Worm (Caenorhabditis elegans) whole organism, mixed stage, embryonic: ENCODE data around the gene grl-14.
A peak's percentile ranks its signal among the peaks of the same experiment; 100 is the strongest.

Experiments used
- M03D4.4 ChIP-seq: sonication (generic microtip); optimal IDR thresholded peaks from 2 replicates; lab custom pipeline; 2017; ENCODE audit warnings: mild to moderate bottlenecking, missing genetic modification characterization, missing compliant biosample characterization
- bed-3 ChIP-seq: fragments of 200-800 bp; sonication (Bioruptor generic); optimal IDR thresholded peaks from 3 replicates; lab custom pipeline; 2018; ENCODE audit warnings: mild to moderate bottlenecking, missing genetic modification characterization, moderate library complexity, missing compliant biosample characterization
- blmp-1 ChIP-seq: fragments of 150-350 bp; optimal IDR thresholded peaks from 2 replicates; lab custom pipeline; 2014; ENCODE audit warnings: missing biosample characterization, missing genetic modification characterization
- ceh-39 ChIP-seq: fragments of 150-350 bp; optimal IDR thresholded peaks from 2 replicates; lab custom pipeline; 2014; ENCODE audit warnings: missing biosample characterization, missing genetic modification characterization
- ceh-43 ChIP-seq: fragments of 200-800 bp; sonication (Bioruptor generic); optimal IDR thresholded peaks from 2 replicates; lab custom pipeline; 2018; ENCODE audit warnings: mild to moderate bottlenecking, missing genetic modification characterization, moderate library complexity, missing compliant biosample characterization
- ceh-83 ChIP-seq: fragments of 200-800 bp; sonication (Bioruptor generic); optimal IDR thresholded peaks from 2 replicates; lab custom pipeline; 2018; ENCODE audit warnings: mild to moderate bottlenecking, missing genetic modification characterization, missing compliant biosample characterization
- ces-1 ChIP-seq: fragments of 150-350 bp; optimal IDR thresholded peaks from 2 replicates; lab custom pipeline; 2014; ENCODE audit warnings: missing biosample characterization, missing genetic modification reagents, missing genetic modification characterization
- cnd-1 ChIP-seq: fragments of 200-800 bp; sonication (Bioruptor generic); optimal IDR thresholded peaks from 2 replicates; lab custom pipeline; 2018; ENCODE audit warnings: mild to moderate bottlenecking, missing genetic modification characterization, missing compliant biosample characterization
- drap-1 ChIP-seq: fragments of 200-800 bp; sonication (Bioruptor generic); optimal IDR thresholded peaks from 3 replicates; lab custom pipeline; 2018; ENCODE audit warnings: mild to moderate bottlenecking, missing genetic modification characterization, missing compliant biosample characterization
- elt-1 ChIP-seq: sonication (generic microtip); optimal IDR thresholded peaks from 2 replicates; lab custom pipeline; 2017; ENCODE audit warnings: missing genetic modification characterization, mild to moderate bottlenecking, missing compliant biosample characterization, antibody characterized with exemption, moderate library complexity, borderline replicate concordance; ENCODE audit not compliant: insufficient read depth
- elt-3 ChIP-seq: fragments of 150-350 bp; optimal IDR thresholded peaks from 2 replicates; lab custom pipeline; 2014; ENCODE audit warnings: missing biosample characterization, missing genetic modification characterization
- flh-1 ChIP-seq: fragments of 200-800 bp; sonication (Bioruptor generic); optimal IDR thresholded peaks from 2 replicates; lab custom pipeline; 2018; ENCODE audit warnings: mild to moderate bottlenecking, missing genetic modification characterization, moderate library complexity, missing compliant biosample characterization
- ham-2 ChIP-seq: fragments of 200-800 bp; sonication (Bioruptor generic); optimal IDR thresholded peaks from 2 replicates; lab custom pipeline; 2018; ENCODE audit warnings: mild to moderate bottlenecking, missing genetic modification characterization, missing compliant biosample characterization
- hlh-1 ChIP-seq: fragments of 150-350 bp; optimal IDR thresholded peaks from 2 replicates; lab custom pipeline; 2014; ENCODE audit warnings: missing biosample characterization, missing genetic modification reagents, missing genetic modification characterization
- lin-32 ChIP-seq: fragments of 200-800 bp; sonication (Bioruptor generic); optimal IDR thresholded peaks from 2 replicates; lab custom pipeline; 2018; ENCODE audit warnings: mild to moderate bottlenecking, missing genetic modification characterization, missing compliant biosample characterization
- mab-5 ChIP-seq: fragments of 150-350 bp; optimal IDR thresholded peaks from 2 replicates; lab custom pipeline; 2014; ENCODE audit warnings: missing biosample characterization, missing genetic modification characterization
- mep-1 ChIP-seq: fragments of 150-350 bp; optimal IDR thresholded peaks from 2 replicates; lab custom pipeline; 2017; ENCODE audit warnings: missing biosample characterization, missing genetic modification reagents, missing genetic modification characterization, inconsistent platforms
- mls-2 ChIP-seq: sonication (generic microtip); optimal IDR thresholded peaks from 2 replicates; lab custom pipeline; 2016; ENCODE audit warnings: mild to moderate bottlenecking, missing genetic modification characterization, moderate library complexity, missing compliant biosample characterization
- nhr-12 ChIP-seq: fragments of 150-350 bp; optimal IDR thresholded peaks from 2 replicates; lab custom pipeline; 2014; ENCODE audit warnings: missing biosample characterization, missing genetic modification characterization
- nhr-2 ChIP-seq: fragments of 150-350 bp; optimal IDR thresholded peaks from 2 replicates; lab custom pipeline; 2014; ENCODE audit warnings: missing biosample characterization, missing genetic modification characterization
- nhr-28 ChIP-seq: fragments of 150-350 bp; optimal IDR thresholded peaks from 2 replicates; lab custom pipeline; 2014; ENCODE audit warnings: missing biosample characterization, missing genetic modification characterization
- pha-4 ChIP-seq: fragments of 150-350 bp; optimal IDR thresholded peaks from 2 replicates; lab custom pipeline; 2018; ENCODE audit warnings: missing biosample characterization, missing genetic modification reagents, missing genetic modification characterization
- sem-2 ChIP-seq: fragments of 200-800 bp; sonication (Bioruptor generic); optimal IDR thresholded peaks from 2 replicates; lab custom pipeline; 2018; ENCODE audit warnings: mild to moderate bottlenecking, missing genetic modification characterization, missing compliant biosample characterization
- snpc-4 ChIP-seq: fragments of 150-350 bp; optimal IDR thresholded peaks from 2 replicates; lab custom pipeline; 2014; ENCODE audit warnings: missing biosample characterization, missing genetic modification characterization
- sptf-1 ChIP-seq: sonication (generic microtip); optimal IDR thresholded peaks from 2 replicates; lab custom pipeline; 2017; ENCODE audit warnings: mild to moderate bottlenecking, missing genetic modification characterization, moderate library complexity, missing compliant biosample characterization
- tbx-8 ChIP-seq: fragments of 200-800 bp; sonication (Bioruptor generic); optimal IDR thresholded peaks from 2 replicates; lab custom pipeline; 2018; ENCODE audit warnings: mild to moderate bottlenecking, missing genetic modification characterization, moderate library complexity, missing compliant biosample characterization
- unc-120 ChIP-seq: sonication (generic microtip); optimal IDR thresholded peaks from 2 replicates; lab custom pipeline; 2017; ENCODE audit warnings: missing genetic modification characterization, missing compliant biosample characterization; ENCODE audit not compliant: poor library complexity, severe bottlenecking
- unc-62 ChIP-seq: fragments of 150-350 bp; optimal IDR thresholded peaks from 2 replicates; lab custom pipeline; 2014; ENCODE audit warnings: missing biosample characterization, missing genetic modification reagents, missing genetic modification characterization
- zip-8 ChIP-seq: fragments of 150-350 bp; optimal IDR thresholded peaks from 2 replicates; lab custom pipeline; 2014; ENCODE audit warnings: missing biosample characterization, missing genetic modification characterization
- ztf-11 ChIP-seq: fragments of 150-350 bp; optimal IDR thresholded peaks from 2 replicates; lab custom pipeline; 2014; ENCODE audit warnings: missing biosample characterization, missing genetic modification characterization

The grl-14 gene

DNA sequence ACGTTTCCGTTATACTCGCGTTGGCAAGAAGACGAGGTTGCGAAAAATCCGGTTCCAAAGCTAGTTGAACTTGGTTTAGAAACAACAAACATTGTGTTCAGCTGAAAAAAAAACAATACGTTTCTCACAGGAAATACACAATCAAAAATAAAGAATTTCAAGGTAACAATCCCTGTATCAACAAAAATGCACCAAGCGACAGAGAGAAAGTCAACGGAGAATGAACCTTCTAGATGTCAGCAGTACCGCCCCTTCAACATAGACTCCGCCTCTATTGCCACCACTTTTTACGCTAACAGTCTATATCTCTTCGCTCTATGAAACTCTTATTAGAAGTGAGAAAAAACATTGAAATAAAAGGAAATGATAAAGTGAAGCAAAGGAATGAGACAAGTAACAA is 43.0 kb downstream of the grl-14 start, which contains the start of gene F31D4.8:
F31D4.8 (minus strand) TSS at position 101 of the 400 bp plus-strand sequence.
- TF ChIP-seq ceh-83 (GFP tag; lab: Kevin White, UChicago) (no peak), mep-1 (no peak), nhr-28 (tag; lab: Kevin White, UChicago) (no peak), nhr-2 (tag; lab: Kevin White, UChicago) (no peak), M03D4.4 (tag; lab: Kevin White, UChicago) (no peak), pha-4 (no peak), unc-120 (no peak), ceh-39 (no peak), ham-2 (no peak), unc-62 (GFP tag; lab: Kevin White, UChicago) (no peak), elt-1 (no peak), sem-2 (GFP tag; lab: Kevin White, UChicago) (no peak)

DNA sequence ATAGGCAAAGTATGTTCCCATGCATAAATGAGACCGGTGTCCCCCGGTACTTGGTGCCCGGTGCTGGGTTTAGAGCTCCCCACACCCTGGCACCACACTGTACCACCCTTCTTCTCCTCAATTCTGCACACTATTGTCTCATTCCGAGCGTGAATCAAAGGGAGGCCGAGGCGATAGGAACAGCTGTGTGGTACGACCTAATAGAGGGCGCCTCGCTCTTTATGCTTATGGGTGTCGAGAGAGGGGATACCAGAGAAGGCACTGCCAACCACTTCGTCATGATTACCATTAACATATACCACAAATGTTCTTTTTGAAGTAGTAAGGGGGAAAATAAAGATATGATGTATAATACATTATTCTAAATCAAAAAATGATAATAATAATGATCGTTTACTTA is 45.3 kb downstream of the grl-14 start:
- TF ChIP-seq pha-4 (no peak), nhr-28 (tag; lab: Kevin White, UChicago) (no peak), bed-3 (GFP tag; lab: Kevin White, UChicago) (no peak), flh-1 (GFP tag; lab: Kevin White, UChicago) (no peak), ceh-43 (GFP tag; lab: Kevin White, UChicago) (no peak)

- TF ChIP-seq zip-8 (no peak), elt-3 (tag; lab: Kevin White, UChicago) (no peak), ceh-43 (GFP tag; lab: Kevin White, UChicago) (no peak), tbx-8 (GFP tag; lab: Kevin White, UChicago) (no peak), mls-2 (tag; lab: Kevin White, UChicago) (no peak), drap-1 (no peak), mep-1 (no peak), sem-2 (GFP tag; lab: Kevin White, UChicago) (no peak), unc-120 (no peak), elt-1 (no peak), nhr-28 (tag; lab: Kevin White, UChicago) (no peak), ham-2 (no peak), hlh-1 (no peak), lin-32 (GFP tag; lab: Kevin White, UChicago) (no peak), sptf-1 (no peak), cnd-1 (tag; lab: Kevin White, UChicago) (no peak), ztf-11 (no peak)
These were observed 45.8 kb downstream of the grl-14 start for ce11 chrV:20871194-20871593.

DNA sequence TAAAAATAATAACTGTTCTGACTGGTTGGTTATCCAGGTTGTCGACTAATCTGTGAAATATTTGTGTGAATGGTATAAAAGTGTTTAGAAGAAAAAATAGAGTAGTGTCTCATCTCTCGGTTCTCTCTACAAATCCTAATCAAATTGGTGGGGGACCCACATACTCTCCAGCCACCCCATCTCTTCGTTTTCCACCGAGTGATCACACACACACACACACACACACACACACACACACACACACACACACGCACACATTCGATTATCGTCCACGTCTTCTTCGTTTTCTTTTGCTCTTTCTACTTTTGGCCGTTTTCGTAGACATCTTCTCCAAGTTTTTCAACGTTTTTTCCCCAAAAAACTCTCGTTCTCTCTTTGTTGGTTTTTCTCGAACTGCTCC is 47.8 kb downstream of the grl-14 start:
- TF ChIP-seq drap-1 (no peak), ces-1 (peak; percentile 95)

DNA sequence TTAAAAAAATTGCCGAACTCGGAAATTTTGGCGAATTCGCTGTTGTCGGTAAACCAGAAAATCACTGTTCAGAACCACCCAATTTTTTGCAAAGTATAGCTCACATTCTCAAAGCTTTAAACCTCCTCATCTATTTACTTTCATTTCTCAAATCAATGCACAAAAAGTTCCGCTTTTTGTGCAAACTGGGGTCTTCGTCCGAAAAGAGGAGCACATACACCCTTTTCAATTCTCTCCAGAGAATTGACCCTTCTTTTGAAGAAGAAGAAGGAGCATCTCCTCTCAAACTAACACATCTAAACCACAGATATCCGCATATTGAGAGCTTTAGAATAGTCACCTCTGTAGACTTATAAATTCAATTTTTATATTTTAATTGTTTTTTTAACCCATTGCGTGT is 50.0 kb downstream of the grl-14 start:
- TF ChIP-seq unc-62 (GFP tag; lab: Kevin White, UChicago) = no peak
- TF ChIP-seq lin-32 (GFP tag; lab: Kevin White, UChicago) = no peak
- TF ChIP-seq elt-3 (tag; lab: Kevin White, UChicago) = no peak
- TF ChIP-seq sem-2 (GFP tag; lab: Kevin White, UChicago) = no peak
- no peak for TF ChIP-seq mab-5 (tag; lab: Kevin White, UChicago)
- TF ChIP-seq snpc-4 (tag; lab: Kevin White, UChicago) = no peak
- TF ChIP-seq drap-1 = no peak
- TF ChIP-seq blmp-1 = no peak
- no peak for TF ChIP-seq nhr-12 (tag; lab: Kevin White, UChicago)
- no peak for TF ChIP-seq mep-1
- no peak for TF ChIP-seq pha-4
- TF ChIP-seq elt-1 = no peak
- TF ChIP-seq hlh-1 = no peak
- TF ChIP-seq unc-120 = no peak
- TF ChIP-seq ham-2 = no peak
- no peak for TF ChIP-seq zip-8
